Worm (Caenorhabditis elegans) whole organism, mixed stage, embryonic: Measurements from ENCODE around the gene E02H9.6.

Source experiments
- lin-13 ChIP-seq: fragments of 150-350 bp; optimal IDR thresholded peaks from 2 replicates; lab custom pipeline; 2014; ENCODE audit warnings: missing biosample characterization, missing genetic modification characterization
- nhr-12 ChIP-seq: fragments of 150-350 bp; optimal IDR thresholded peaks from 2 replicates; lab custom pipeline; 2014; ENCODE audit warnings: missing biosample characterization, missing genetic modification characterization
- snpc-4 ChIP-seq: fragments of 150-350 bp; optimal IDR thresholded peaks from 2 replicates; lab custom pipeline; 2014; ENCODE audit warnings: missing biosample characterization, missing genetic modification characterization
- unc-62 ChIP-seq: fragments of 150-350 bp; optimal IDR thresholded peaks from 2 replicates; lab custom pipeline; 2014; ENCODE audit warnings: missing biosample characterization, missing genetic modification reagents, missing genetic modification characterization
- zip-8 ChIP-seq: fragments of 150-350 bp; optimal IDR thresholded peaks from 2 replicates; lab custom pipeline; 2014; ENCODE audit warnings: missing biosample characterization, missing genetic modification characterization

ce11 chrIII:2423638-2424037 is 12.3 kb upstream of the E02H9.6 start:
- TF ChIP-seq zip-8 (no peak), nhr-12 (tag; lab: Kevin White, UChicago) (no peak), unc-62 (no peak), lin-13 (tag; lab: Kevin White, UChicago) (no peak), snpc-4 (tag; lab: Kevin White, UChicago) (no peak)
